Fruit fly (Drosophila melanogaster): Measurements from ENCODE around the gene spn-A.

Gene spn-A

dm6 chr3R:30056592-30057135 lies 827 bp upstream of the spn-A start, which contains the start of the genes CG7950 and Rpp14a (continued):
- TF ChIP-seq Kr (GFP tag; optimal IDR thresholded peaks at IDR 0.05) (no peak), CG9727 (GFP tag; optimal IDR thresholded peaks at IDR 0.05) (peak; percentile 71), hkb (optimal IDR thresholded peaks at IDR 0.05) (no peak), hkb (GFP tag; IDR thresholded peaks at IDR 0.05) (peak; percentile 83), CG12219 (GFP tag; optimal IDR thresholded peaks at IDR 0.05) (peak; percentile 51), chm (GFP tag; IDR thresholded peaks at IDR 0.05) (peak; percentile 75), ERR (GFP tag; optimal IDR thresholded peaks at IDR 0.05) (peak; percentile 62), Stat92E (GFP tag; optimal IDR thresholded peaks at IDR 0.05) (no peak), CG10267 (tag; optimal IDR thresholded peaks at IDR 0.05) (peak; percentile 72), CG8765 (GFP tag; IDR thresholded peaks at IDR 0.05) (peak; percentile 61; the same call in 1 of the 2 replicates), insv (GFP tag; optimal IDR thresholded peaks at IDR 0.05) (peak in 1 of 2 experiments; percentile 2), CG10321 (GFP tag; IDR thresholded peaks at IDR 0.05) (0 out of 2 replicates have a peak, but pooled peaks have one; percentile 41), kni (GFP tag; optimal IDR thresholded peaks at IDR 0.05) (peak; percentile 62), sc (optimal IDR thresholded peaks at IDR 0.05) (no peak), sc (GFP tag; optimal IDR thresholded peaks at IDR 0.05) (peak; percentile 2), CG3847 (GFP tag; IDR thresholded peaks at IDR 0.05) (peak; percentile 82), Dek (tag; optimal IDR thresholded peaks at IDR 0.05) (peak; percentile 80), nom (GFP tag; optimal IDR thresholded peaks at IDR 0.05) (peak; percentile 75), Atf3 (GFP tag; optimal IDR thresholded peaks at IDR 0.05) (peak; percentile 62), lab (GFP tag; optimal IDR thresholded peaks at IDR 0.05) (peak; percentile 84), H15 (GFP tag; IDR thresholded peaks at IDR 0.05) (peak; percentile 70; the same call in 1 of the 3 replicates), tin (GFP tag; optimal IDR thresholded peaks at IDR 0.05) (peak; percentile 77), CG10209 (GFP tag; optimal IDR thresholded peaks at IDR 0.05) (peak; percentile 72), onecut (GFP tag; IDR thresholded peaks at IDR 0.05) (peak; percentile 36; the same call in 1 of the 2 replicates), cas (GFP tag; IDR thresholded peaks at IDR 0.05) (peak; percentile 33; the same call in 1 of the 2 replicates), hth (optimal IDR thresholded peaks at IDR 0.05) (no peak), CG11723 (GFP tag; optimal IDR thresholded peaks at IDR 0.05) (peak; percentile 46), CG17361 (GFP tag; IDR thresholded peaks at IDR 0.05) (peak; percentile 37; the same call in 2 of the 3 replicates), HLH4C (GFP tag; IDR thresholded peaks at IDR 0.05; ENCODE audit: partially characterized antibody) (no peak), sens-2 (GFP tag; IDR thresholded peaks at IDR 0.05) (peak; percentile 72), CG11456 (GFP tag; IDR thresholded peaks at IDR 0.05) (peak; percentile 73; the same call in 2 of the 3 replicates), Nf-YB (GFP tag; optimal IDR thresholded peaks at IDR 0.05) (peak; percentile 59), mam (GFP tag; optimal IDR thresholded peaks at IDR 0.05) (peak; percentile 85), mld (GFP tag; IDR thresholded peaks at IDR 0.05; ENCODE audit: partially characterized antibody) (no peak), Doc3 (GFP tag; IDR thresholded peaks at IDR 0.05; ENCODE audit: partially characterized antibody) (0 out of 3 replicates have a peak, but pooled peaks have one; percentile 5), CG9932 (GFP tag; IDR thresholded peaks at IDR 0.05) (peak; percentile 93), CG1603 (tag; optimal IDR thresholded peaks at IDR 0.05) (peak; percentile 89), CG2712 (tag; optimal IDR thresholded peaks at IDR 0.05) (peak; percentile 85), CG16863 (GFP tag; optimal IDR thresholded peaks at IDR 0.05) (peak; percentile 76), CG7556 (GFP tag; optimal IDR thresholded peaks at IDR 0.05) (peak; percentile 44), CG12942 (GFP tag; optimal IDR thresholded peaks at IDR 0.05) (peak; percentile 79), vvl (GFP tag; IDR thresholded peaks at IDR 0.05) (peak; percentile 87), CG10543 (GFP tag; optimal IDR thresholded peaks at IDR 0.05) (peak; percentile 58), lilli (GFP tag; optimal IDR thresholded peaks at IDR 0.05) (peak; percentile 92), CG7928 (GFP tag; optimal IDR thresholded peaks at IDR 0.05) (no peak), ham (GFP tag; IDR thresholded peaks at IDR 0.05) (no peak), gcm (GFP tag; optimal IDR thresholded peaks at IDR 0.05) (peak; percentile 75), lbe (GFP tag; optimal IDR thresholded peaks at IDR 0.05) (peak; percentile 87), bcd (GFP tag; optimal IDR thresholded peaks at IDR 0.05) (peak; percentile 49), ro (GFP tag; IDR thresholded peaks at IDR 0.05) (no peak)
